Fruit fly (Drosophila melanogaster) whole organism, prepupa: ENCODE measurements around the gene CG14711.
A peak's percentile ranks its signal among the peaks of the same experiment; 100 is the strongest.

ENCODE experiments used
- Blimp-1 ChIP-seq: fragments of 200-800 bp; sonication (Bioruptor generic); optimal IDR thresholded peaks from 3 replicates; lab custom pipeline; 2017; ENCODE audit warnings: missing biosample characterization, missing genetic modification characterization, mild to moderate bottlenecking, moderate library complexity, missing genetic modification reagents
- CG10631 ChIP-seq: fragments of 200-800 bp; sonication (Bioruptor generic); optimal IDR thresholded peaks from 2 replicates; lab custom pipeline; 2016; ENCODE audit warnings: missing biosample characterization, missing genetic modification characterization
- CG10669 ChIP-seq: fragments of 200-800 bp; sonication (Bioruptor generic); optimal IDR thresholded peaks from 3 replicates; lab custom pipeline; 2018; ENCODE audit warnings: missing biosample characterization, mild to moderate bottlenecking, missing genetic modification characterization, moderate library complexity
- CG11762 ChIP-seq: fragments of 200-800 bp; sonication (Bioruptor generic); optimal IDR thresholded peaks from 3 replicates; lab custom pipeline; 2016; ENCODE audit warnings: missing biosample characterization, missing genetic modification characterization; ENCODE audit not compliant: insufficient read depth
- CG11902 ChIP-seq: fragments of 200-800 bp; sonication (Bioruptor generic); optimal IDR thresholded peaks from 3 replicates; lab custom pipeline; 2016; ENCODE audit warnings: missing biosample characterization, missing genetic modification characterization
- CG1621 ChIP-seq: fragments of 200-800 bp; sonication (Bioruptor generic); optimal IDR thresholded peaks from 3 replicates; lab custom pipeline; 2018; ENCODE audit warnings: missing biosample characterization, mild to moderate bottlenecking, missing genetic modification characterization
- CG16779 ChIP-seq: fragments of 200-800 bp; sonication (Bioruptor generic); optimal IDR thresholded peaks from 3 replicates; lab custom pipeline; 2017; ENCODE audit warnings: missing biosample characterization, mild to moderate bottlenecking, missing genetic modification characterization
- CG3032 ChIP-seq: fragments of 200-800 bp; optimal IDR thresholded peaks from 2 replicates; lab custom pipeline; 2019; ENCODE audit warnings: missing biosample characterization, mild to moderate bottlenecking, missing genetic modification characterization, moderate library complexity
- CG31627 ChIP-seq: fragments of 200-800 bp; sonication (Bioruptor generic); optimal IDR thresholded peaks from 3 replicates; lab custom pipeline; 2016; ENCODE audit warnings: missing biosample characterization, missing genetic modification characterization
- CG32006 ChIP-seq: fragments of 200-800 bp; sonication (Bioruptor generic); optimal IDR thresholded peaks from 3 replicates; lab custom pipeline; 2017; ENCODE audit warnings: missing biosample characterization, mild to moderate bottlenecking, missing genetic modification characterization
- CG34406 ChIP-seq: fragments of 200-800 bp; sonication (Bioruptor generic); optimal IDR thresholded peaks from 3 replicates; lab custom pipeline; 2016; ENCODE audit warnings: missing biosample characterization, missing genetic modification characterization
- CG4318 ChIP-seq: fragments of 200-800 bp; sonication (Bioruptor generic); optimal IDR thresholded peaks from 3 replicates; lab custom pipeline; 2017; ENCODE audit warnings: missing biosample characterization, mild to moderate bottlenecking, missing genetic modification characterization
- CG6163 ChIP-seq: fragments of 200-800 bp; sonication (Bioruptor generic); IDR thresholded peaks from 3 replicates; pipeline ENCODE4 v1.3.6; 2022; ENCODE audit warnings: missing biosample characterization, missing genetic modification characterization
- CG6276 ChIP-seq: fragments of 200-800 bp; sonication (Bioruptor generic); optimal IDR thresholded peaks from 2 replicates; lab custom pipeline; 2017; ENCODE audit warnings: missing biosample characterization, mild to moderate bottlenecking, missing genetic modification characterization
- CG6792 ChIP-seq: fragments of 200-800 bp; sonication (Bioruptor generic); optimal IDR thresholded peaks from 3 replicates; lab custom pipeline; 2016; ENCODE audit warnings: missing biosample characterization, missing genetic modification characterization
- CG6808 ChIP-seq: fragments of 200-800 bp; sonication (Bioruptor generic); optimal IDR thresholded peaks from 3 replicates; lab custom pipeline; 2017; ENCODE audit warnings: missing biosample characterization, missing genetic modification characterization, mild to moderate bottlenecking, moderate library complexity, missing genetic modification reagents
- CG6854 ChIP-seq: fragments of 200-800 bp; sonication (Bioruptor generic); optimal IDR thresholded peaks from 2 replicates; lab custom pipeline; 2017; ENCODE audit warnings: missing biosample characterization, mild to moderate bottlenecking, missing genetic modification characterization
- CG8119 ChIP-seq: fragments of 200-800 bp; sonication (Bioruptor generic); IDR thresholded peaks from 3 replicates; pipeline ENCODE4 v1.3.6; 2022; ENCODE audit warnings: missing biosample characterization, missing genetic modification characterization
- CG8632 ChIP-seq: fragments of 200-800 bp; sonication (Bioruptor generic); optimal IDR thresholded peaks from 3 replicates; lab custom pipeline; 2016; ENCODE audit warnings: missing biosample characterization, missing genetic modification characterization
- CG9139 ChIP-seq: fragments of 200-800 bp; sonication (Bioruptor generic); optimal IDR thresholded peaks from 3 replicates; lab custom pipeline; 2017; ENCODE audit warnings: missing biosample characterization, mild to moderate bottlenecking, missing genetic modification characterization
- Eip78C ChIP-seq: fragments of 200-800 bp; sonication (Bioruptor generic); peaks from one replicate; lab custom pipeline; 2016; ENCODE audit warnings: missing biosample characterization, missing genetic modification characterization
- Eip93F ChIP-seq: fragments of 200-800 bp; sonication (Bioruptor generic); optimal IDR thresholded peaks from 2 replicates; lab custom pipeline; 2016; ENCODE audit warnings: missing biosample characterization, mild to moderate bottlenecking, missing genetic modification characterization
- Ets96B ChIP-seq: fragments of 200-800 bp; optimal IDR thresholded peaks from 2 replicates; lab custom pipeline; 2019; ENCODE audit warnings: missing biosample characterization, mild to moderate bottlenecking, missing genetic modification characterization, moderate library complexity
- Hr38 ChIP-seq: sonication (Bioruptor generic); optimal IDR thresholded peaks from 2 replicates; lab custom pipeline; 2016; ENCODE audit warnings: missing biosample characterization, missing genetic modification characterization
- Hr39 ChIP-seq: fragments of 200-800 bp; sonication (Bioruptor generic); optimal IDR thresholded peaks from 2 replicates; lab custom pipeline; 2016; ENCODE audit warnings: missing biosample characterization, missing genetic modification characterization
- Hr4 ChIP-seq: fragments of 200-800 bp; sonication (Bioruptor generic); optimal IDR thresholded peaks from 3 replicates; lab custom pipeline; 2016; ENCODE audit warnings: missing biosample characterization, missing genetic modification characterization
- Met ChIP-seq: fragments of 200-800 bp; sonication (Bioruptor generic); optimal IDR thresholded peaks from 3 replicates; lab custom pipeline; 2016; ENCODE audit warnings: missing biosample characterization, missing genetic modification characterization
- Smox ChIP-seq: fragments of 200-800 bp; sonication (Bioruptor generic); optimal IDR thresholded peaks from 3 replicates; lab custom pipeline; 2016; ENCODE audit warnings: missing biosample characterization, missing genetic modification characterization
- Sox15 ChIP-seq: fragments of 200-800 bp; sonication (Bioruptor generic); optimal IDR thresholded peaks from 3 replicates; lab custom pipeline; 2016; ENCODE audit warnings: missing biosample characterization, missing genetic modification characterization
- acj6 ChIP-seq: fragments of 200-800 bp; sonication (Bioruptor generic); optimal IDR thresholded peaks from 3 replicates; lab custom pipeline; 2016; ENCODE audit warnings: missing biosample characterization, missing genetic modification characterization
- dac ChIP-seq: fragments of 200-800 bp; sonication (Bioruptor generic); optimal IDR thresholded peaks from 2 replicates; lab custom pipeline; 2017; ENCODE audit warnings: missing biosample characterization, mild to moderate bottlenecking, missing genetic modification characterization
- dsx ChIP-seq: fragments of 200-800 bp; optimal IDR thresholded peaks from 3 replicates; lab custom pipeline; 2019; ENCODE audit warnings: missing biosample characterization, mild to moderate bottlenecking, missing genetic modification characterization, moderate library complexity; ENCODE audit not compliant: poor library complexity, severe bottlenecking
- eg ChIP-seq: fragments of 200-800 bp; sonication (Bioruptor generic); IDR thresholded peaks from 3 replicates; pipeline ENCODE4 v1.3.6; 2022; ENCODE audit warnings: missing biosample characterization, missing genetic modification characterization
- fd59A ChIP-seq: fragments of 200-800 bp; sonication (Bioruptor generic); optimal IDR thresholded peaks from 2 replicates; lab custom pipeline; 2017; ENCODE audit warnings: missing biosample characterization, mild to moderate bottlenecking, missing genetic modification characterization, missing genetic modification reagents
- fkh ChIP-seq: fragments of 200-800 bp; sonication (Bioruptor generic); optimal IDR thresholded peaks from 3 replicates; lab custom pipeline; 2017; ENCODE audit warnings: missing biosample characterization, mild to moderate bottlenecking, missing genetic modification characterization, moderate library complexity
- lz ChIP-seq: fragments of 200-800 bp; sonication (Bioruptor generic); optimal IDR thresholded peaks from 3 replicates; lab custom pipeline; 2016; ENCODE audit warnings: missing biosample characterization, missing genetic modification characterization
- net ChIP-seq: fragments of 200-800 bp; sonication (Bioruptor generic); optimal IDR thresholded peaks from 3 replicates; lab custom pipeline; 2016; ENCODE audit warnings: missing biosample characterization, missing genetic modification characterization
- pdm3 ChIP-seq: fragments of 200-800 bp; sonication (Bioruptor generic); optimal IDR thresholded peaks from 3 replicates; lab custom pipeline; 2016; ENCODE audit warnings: missing biosample characterization, missing genetic modification characterization
- salr ChIP-seq, 2 experiments: fragments of 200-800 bp; sonication (Bioruptor generic); optimal IDR thresholded peaks; 3 replicates each; lab custom pipeline; 2016 to 2018; ENCODE audit warnings: missing biosample characterization in 2 of 2, missing genetic modification characterization in 2 of 2, mild to moderate bottlenecking in 1 of 2
- spab ChIP-seq: fragments of 200-800 bp; sonication (Bioruptor generic); optimal IDR thresholded peaks from 2 replicates; lab custom pipeline; 2017; ENCODE audit warnings: missing biosample characterization, mild to moderate bottlenecking, missing genetic modification characterization, missing genetic modification reagents
- ss ChIP-seq, 2 experiments: fragments of 200-800 bp; sonication (Bioruptor generic); optimal IDR thresholded peaks; 2 replicates in 1 of 2; 3 replicates in 1 of 2; lab custom pipeline; 2017 to 2018; ENCODE audit warnings: mild to moderate bottlenecking in 2 of 2, missing biosample characterization in 2 of 2, missing genetic modification characterization in 2 of 2, moderate library complexity in 1 of 2
- svp ChIP-seq: fragments of 200-800 bp; sonication (Bioruptor generic); peaks from one replicate; lab custom pipeline; 2016; ENCODE audit warnings: missing biosample characterization, missing genetic modification characterization
- topi ChIP-seq: fragments of 200-800 bp; sonication (Bioruptor generic); optimal IDR thresholded peaks from 3 replicates; lab custom pipeline; 2016; ENCODE audit warnings: missing biosample characterization, missing genetic modification characterization
- vri ChIP-seq: fragments of 200-800 bp; sonication (Bioruptor generic); optimal IDR thresholded peaks from 3 replicates; lab custom pipeline; 2016; ENCODE audit warnings: missing biosample characterization, mild to moderate bottlenecking, missing genetic modification characterization

CG14711 gene

DNA sequence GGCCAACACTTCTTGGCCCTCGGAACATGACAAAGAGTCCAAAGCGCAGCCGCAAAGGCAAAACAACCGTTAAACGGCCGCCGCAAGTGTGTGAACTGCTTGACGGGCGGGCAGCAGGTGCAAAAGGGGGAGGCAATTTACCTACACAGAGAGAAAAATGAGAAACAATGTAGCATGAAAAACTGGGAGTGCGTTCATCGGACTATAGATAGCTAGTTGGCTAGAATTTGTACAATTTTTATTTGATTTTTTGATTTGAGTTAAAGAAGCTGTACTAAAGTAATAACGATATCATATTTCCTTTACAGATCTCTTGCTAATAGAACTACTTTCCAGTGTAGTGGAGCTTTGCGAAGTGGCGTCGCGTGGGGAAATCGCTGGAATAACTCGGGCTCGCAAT lies 27.6 kb upstream of the CG14711 start (continued):
- TF ChIP-seq svp (GFP tag; lab: Kevin White, UChicago): no peak
- peak in 1 of 2 experiments; percentile 19 for TF ChIP-seq ss (GFP tag; optimal IDR thresholded peaks at IDR 0.05; lab: Kevin White, UChicago)
- TF ChIP-seq topi (GFP tag; lab: Kevin White, UChicago): no peak
- peak in 1 of 2 experiments; percentile 28 for TF ChIP-seq salr (GFP tag; optimal IDR thresholded peaks at IDR 0.05; lab: Kevin White, UChicago)
- peak; percentile 6 for TF ChIP-seq dac (GFP tag; lab: Kevin White, UChicago)
- TF ChIP-seq pdm3 (GFP tag; lab: Kevin White, UChicago): no peak
- TF ChIP-seq CG6163 (GFP tag; lab: Robert Waterston, UW): peak; percentile 51; the same call in 1 of the 3 replicates
- TF ChIP-seq vri: no peak
- peak; percentile 75 for TF ChIP-seq CG8119
- TF ChIP-seq CG6792 (GFP tag; lab: Kevin White, UChicago): peak; percentile 2
- TF ChIP-seq CG16779: no peak
- no peak for TF ChIP-seq CG1621 (tag; lab: Kevin White, UChicago)
- no peak for TF ChIP-seq CG6854 (GFP tag; lab: Kevin White, UChicago)
- TF ChIP-seq net: peak; percentile 41
- peak; percentile 5 for TF ChIP-seq fd59A (GFP tag; lab: Kevin White, UChicago)
- TF ChIP-seq Blimp-1 (GFP tag; lab: Kevin White, UChicago): no peak
- TF ChIP-seq CG10669: no peak
- peak; percentile 81 for TF ChIP-seq Eip78C

DNA sequence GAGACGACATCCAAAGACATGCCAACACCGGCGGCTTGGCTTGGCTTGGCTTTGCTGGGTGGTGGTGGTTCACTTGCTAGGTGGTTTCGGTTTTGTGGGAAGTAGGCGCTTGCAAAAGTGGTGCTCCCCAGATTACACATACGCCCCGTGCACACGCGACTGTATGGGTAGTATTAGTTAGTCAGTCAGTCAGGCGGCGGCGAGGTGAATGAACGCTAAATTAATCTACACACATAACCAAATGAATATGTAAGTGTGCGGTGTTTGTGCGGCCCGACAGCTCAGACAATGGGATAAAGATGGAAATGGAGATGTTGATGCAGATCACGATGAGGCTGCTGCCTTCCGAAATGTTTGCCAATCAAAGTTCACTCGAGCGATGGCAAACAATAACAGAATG lies 20.0 kb upstream of the CG14711 start:
- TF ChIP-seq CG6163 (GFP tag; lab: Robert Waterston, UW) (no peak), net (no peak), CG8632 (no peak), fd59A (GFP tag; lab: Kevin White, UChicago) (no peak), Sox15 (GFP tag; lab: Kevin White, UChicago) (no peak), CG31627 (GFP tag; lab: Kevin White, UChicago) (no peak), Hr39 (GFP tag; lab: Kevin White, UChicago) (no peak), pdm3 (GFP tag; lab: Kevin White, UChicago) (no peak), acj6 (GFP tag; lab: Kevin White, UChicago) (no peak), spab (GFP tag; lab: Kevin White, UChicago) (no peak), Eip78C (peak; percentile 7), eg (GFP tag; lab: Robert Waterston, UW) (0 out of 3 replicates have a peak, but pooled peaks have one; percentile 19), CG4318 (no peak), svp (GFP tag; lab: Kevin White, UChicago) (peak; percentile 27), Eip93F (GFP tag; lab: Kevin White, UChicago) (no peak), CG10631 (GFP tag; lab: Kevin White, UChicago) (no peak)

DNA sequence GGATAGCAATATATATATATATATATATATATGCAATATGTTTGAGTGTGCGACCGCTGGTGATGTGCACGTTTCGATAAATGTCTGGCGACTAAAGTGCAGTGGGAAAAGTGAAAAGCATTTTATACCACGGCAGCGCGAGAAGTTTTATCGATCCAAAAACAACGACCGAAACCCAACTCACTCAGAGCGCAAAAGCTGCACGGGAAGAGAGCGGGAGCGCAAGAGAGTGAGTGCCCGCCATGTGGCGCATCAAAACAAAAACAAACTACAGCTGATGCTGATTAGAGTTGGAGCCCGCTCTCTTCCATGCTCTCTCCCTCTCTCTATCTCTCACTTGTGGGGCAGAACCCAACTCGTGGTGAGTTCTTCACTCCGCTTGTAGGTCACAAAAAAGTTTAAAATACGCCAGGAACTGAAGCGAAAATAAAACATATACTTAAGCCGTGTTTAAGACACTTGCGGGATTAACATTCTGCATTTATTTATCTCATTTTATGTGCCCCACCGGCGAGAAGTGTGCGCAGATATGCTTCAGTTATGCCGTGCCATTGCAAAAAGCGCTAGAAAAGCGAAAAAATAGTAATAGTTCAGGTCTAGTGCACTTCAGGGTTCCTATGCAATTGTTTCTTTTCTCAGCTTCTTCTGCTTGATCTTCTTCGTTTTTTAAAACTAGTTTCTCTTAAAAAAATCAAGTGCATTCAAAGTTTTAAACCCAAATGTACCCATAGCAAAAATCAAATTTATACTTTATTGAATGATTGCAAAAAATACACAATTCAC lies 18.3 kb upstream of the CG14711 start:
- no peak for TF ChIP-seq CG6792 (GFP tag; lab: Kevin White, UChicago)
- peak; percentile 59 for TF ChIP-seq CG16779
- TF ChIP-seq Eip78C: peak; percentile 84
- TF ChIP-seq net: no peak
- peak; percentile 65; the same call in 1 of the 3 replicates for TF ChIP-seq eg (GFP tag; lab: Robert Waterston, UW)
- TF ChIP-seq Ets96B (tag; lab: Kevin White, UChicago): peak; percentile 25
- peak; percentile 67 for TF ChIP-seq CG6276
- peak; percentile 57 for TF ChIP-seq CG6808 (GFP tag; lab: Kevin White, UChicago)
- no peak for TF ChIP-seq pdm3 (GFP tag; lab: Kevin White, UChicago)
- TF ChIP-seq CG11902: no peak
- no peak for TF ChIP-seq CG34406 (GFP tag; lab: Kevin White, UChicago)
- no peak for TF ChIP-seq CG3032 (tag; lab: Kevin White, UChicago)
- no peak for TF ChIP-seq fkh (GFP tag; lab: Kevin White, UChicago)
- TF ChIP-seq Hr38 (GFP tag; lab: Kevin White, UChicago): no peak
- TF ChIP-seq Smox (GFP tag; lab: Kevin White, UChicago): no peak
- TF ChIP-seq Hr39 (GFP tag; lab: Kevin White, UChicago): no peak
- TF ChIP-seq dsx (GFP tag; lab: Kevin White, UChicago): peak; percentile 39
- no peak for TF ChIP-seq salr (GFP tag; optimal IDR thresholded peaks at IDR 0.05; lab: Kevin White, UChicago)
- TF ChIP-seq CG1621 (tag; lab: Kevin White, UChicago): no peak
- TF ChIP-seq CG31627 (GFP tag; lab: Kevin White, UChicago): no peak
- no peak for TF ChIP-seq Met (GFP tag; lab: Kevin White, UChicago)
- TF ChIP-seq CG9139: peak; percentile 72
- no peak for TF ChIP-seq svp (GFP tag; lab: Kevin White, UChicago)
- TF ChIP-seq CG32006 (GFP tag; lab: Kevin White, UChicago): no peak
- no peak for TF ChIP-seq CG11762
- no peak for TF ChIP-seq lz
- TF ChIP-seq Hr4 (GFP tag; lab: Kevin White, UChicago): no peak
- TF ChIP-seq Blimp-1 (GFP tag; lab: Kevin White, UChicago): no peak
- TF ChIP-seq dac (GFP tag; lab: Kevin White, UChicago): no peak
- TF ChIP-seq CG6163 (GFP tag; lab: Robert Waterston, UW): peak; percentile 70; the same call in 2 of the 3 replicates
